Worm (Caenorhabditis elegans): ENCODE data around the gene ins-39.

ins-39 gene

DNA sequence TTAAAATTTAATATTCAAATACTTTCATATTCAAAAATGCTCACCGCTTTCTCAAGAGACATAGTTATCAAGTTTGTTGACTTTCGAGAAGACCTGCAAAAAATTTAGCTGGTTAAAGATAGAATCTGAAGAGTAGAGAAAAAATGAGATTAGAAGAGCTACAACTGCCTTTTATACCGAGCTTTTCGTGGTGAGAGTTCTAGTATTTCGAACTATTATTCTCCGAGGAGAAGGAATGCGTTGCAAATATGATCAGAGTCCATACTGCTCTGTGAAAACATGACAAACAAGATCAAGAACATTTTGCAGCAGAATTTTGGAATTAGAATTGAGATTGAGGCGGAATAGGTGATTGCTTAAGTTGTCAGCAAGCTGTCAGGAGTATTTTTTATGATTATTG lies 16.4 kb upstream of the ins-39 start, which contains the start of gene F56C3.4:
Gene F56C3.4, minus strand, starts transcription at position 101 of the 400 bp plus-strand sequence.
- TF ChIP-seq sptf-1 (tag; optimal IDR thresholded peaks at IDR 0.05), result no peak
- TF ChIP-seq ceh-90 (tag; optimal IDR thresholded peaks at IDR 0.05), result no peak
- no peak for TF ChIP-seq pax-3 (tag; optimal IDR thresholded peaks at IDR 0.05)
- TF ChIP-seq F16B12.6 (tag; optimal IDR thresholded peaks at IDR 0.05), result no peak
- TF ChIP-seq egl-13 (tag; optimal IDR thresholded peaks at IDR 0.05), result no peak
- TF ChIP-seq C16A3.4 (tag; optimal IDR thresholded peaks at IDR 0.05), result no peak
- no peak for TF ChIP-seq nhr-47 (tag; optimal IDR thresholded peaks at IDR 0.05)
- TF ChIP-seq hlh-4 (tag; optimal IDR thresholded peaks at IDR 0.05), result no peak
- TF ChIP-seq unc-62 (GFP tag; optimal IDR thresholded peaks at IDR 0.05), result no peak
- no peak for TF ChIP-seq skn-1 (tag; optimal IDR thresholded peaks at IDR 0.05)
- TF ChIP-seq elt-3 (tag; optimal IDR thresholded peaks at IDR 0.05), result no peak
- TF ChIP-seq pqm-1 (tag; optimal IDR thresholded peaks at IDR 0.05), result no peak
- no peak for TF ChIP-seq zag-1 (tag; optimal IDR thresholded peaks at IDR 0.05)
- TF ChIP-seq mab-9 (GFP tag; IDR thresholded peaks at IDR 0.05), result no peak
- no peak for TF ChIP-seq fkh-4 (tag; optimal IDR thresholded peaks at IDR 0.05; ENCODE audit: borderline replicate concordance)
- TF ChIP-seq ztf-4 (tag; optimal IDR thresholded peaks at IDR 0.05), result no peak
- no peak for TF ChIP-seq unc-86 (tag; optimal IDR thresholded peaks at IDR 0.05)
- no peak for TF ChIP-seq mef-2 (tag; optimal IDR thresholded peaks at IDR 0.05)
- TF ChIP-seq rnt-1 (tag; optimal IDR thresholded peaks at IDR 0.05), result no peak

DNA sequence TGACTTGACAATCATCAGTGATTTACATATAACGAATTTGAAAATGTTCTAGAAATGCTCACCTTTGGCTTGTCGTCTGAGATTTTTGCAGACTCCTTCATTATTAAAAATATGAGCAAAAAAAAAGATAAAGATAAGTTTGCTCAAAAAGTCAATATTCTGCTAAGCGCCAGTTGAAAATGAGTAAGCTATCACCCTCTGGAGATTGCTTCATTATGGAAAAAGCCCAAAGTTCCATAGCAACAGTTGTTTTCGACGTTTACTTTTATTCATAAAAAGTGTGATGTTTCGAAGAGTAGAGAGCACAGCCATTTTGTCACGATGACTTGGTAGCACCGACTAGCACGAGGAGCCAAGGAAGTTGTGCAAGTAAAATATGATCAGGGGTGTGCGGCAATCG lies 14.1 kb upstream of the ins-39 start, which contains the start of gene F56C3.3:
Gene F56C3.3, minus strand, starts transcription at position 101 of the 400 bp plus-strand sequence.
- TF ChIP-seq zag-1 (tag; optimal IDR thresholded peaks at IDR 0.05) (no peak), lin-35 (GFP tag; optimal IDR thresholded peaks at IDR 0.05) (no peak), nhr-28 (tag; optimal IDR thresholded peaks at IDR 0.05) (no peak), dpl-1 (GFP tag; optimal IDR thresholded peaks at IDR 0.05) (no peak), aly-2 (tag; optimal IDR thresholded peaks at IDR 0.05) (no peak), mdl-1 (tag; optimal IDR thresholded peaks at IDR 0.05) (no peak), nhr-47 (tag; optimal IDR thresholded peaks at IDR 0.05) (no peak), C04F5.9 (tag; optimal IDR thresholded peaks at IDR 0.05) (no peak), nhr-84 (tag; optimal IDR thresholded peaks at IDR 0.05) (no peak), efl-1 (optimal IDR thresholded peaks at IDR 0.05) (no peak), efl-1 (GFP tag; optimal IDR thresholded peaks at IDR 0.05 in 1 of 2) (no peak), irx-1 (tag; optimal IDR thresholded peaks at IDR 0.05) (no peak), sptf-1 (tag; optimal IDR thresholded peaks at IDR 0.05) (no peak), swsn-7 (tag; optimal IDR thresholded peaks at IDR 0.05) (no peak), fos-1 (tag; optimal IDR thresholded peaks at IDR 0.05) (no peak), Y116A8C.19 (tag; optimal IDR thresholded peaks at IDR 0.05; ENCODE audit: borderline replicate concordance) (no peak), lin-15B (tag; optimal IDR thresholded peaks at IDR 0.05) (no peak), sox-4 (tag; optimal IDR thresholded peaks at IDR 0.05) (no peak), snpc-4 (tag; optimal IDR thresholded peaks at IDR 0.05) (no peak)

DNA sequence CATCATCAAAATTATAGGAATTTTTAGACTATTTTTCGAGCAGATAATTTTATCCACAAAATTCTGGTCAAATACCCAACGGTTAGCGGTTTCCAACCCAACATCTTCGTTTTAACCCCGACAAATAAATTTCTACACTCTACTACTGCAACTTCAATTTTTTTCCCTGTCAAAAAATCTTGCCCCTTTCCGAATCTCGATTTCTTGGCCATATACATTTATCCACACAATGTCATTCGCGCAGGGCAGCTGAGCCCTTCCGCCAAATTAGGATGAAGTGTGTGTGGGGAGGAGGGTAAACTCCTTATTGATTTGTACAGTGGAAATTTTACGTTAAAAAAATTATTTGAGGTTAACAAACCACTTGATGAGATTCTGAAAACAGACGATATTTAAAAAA lies 597 bp upstream of the ins-39 start:
- TF ChIP-seq unc-98 (GFP tag; IDR thresholded peaks at IDR 0.05), result peak; percentile 71
- peak; percentile 99 for TF ChIP-seq hpl-2 (GFP tag; optimal IDR thresholded peaks at IDR 0.05)
- no peak for TF ChIP-seq ets-5 (GFP tag; IDR thresholded peaks at IDR 0.05)
- peak; percentile 49 for TF ChIP-seq aha-1 (tag; optimal IDR thresholded peaks at IDR 0.05)
- peak; percentile 77 for TF ChIP-seq lin-13 (GFP tag; optimal IDR thresholded peaks at IDR 0.05)
- TF ChIP-seq pag-3 (tag; optimal IDR thresholded peaks at IDR 0.05; ENCODE audit: borderline replicate concordance, insufficient read depth), result no peak
- peak; percentile 97 for TF ChIP-seq rnt-1 (tag; optimal IDR thresholded peaks at IDR 0.05)
- peak; percentile 97 for TF ChIP-seq ceh-8 (GFP tag; optimal IDR thresholded peaks at IDR 0.05)
- peak; percentile 64 to 91 for TF ChIP-seq lin-35 (GFP tag; optimal IDR thresholded peaks at IDR 0.05)
- peak; percentile 65 for TF ChIP-seq mef-2 (tag; optimal IDR thresholded peaks at IDR 0.05)
- TF ChIP-seq nhr-76 (tag; optimal IDR thresholded peaks at IDR 0.05), result peak; percentile 75
- TF ChIP-seq zag-1 (tag; optimal IDR thresholded peaks at IDR 0.05), result peak; percentile 53
- TF ChIP-seq C34B4.2 (tag; optimal IDR thresholded peaks at IDR 0.05), result no peak
- peak; percentile 91 for TF ChIP-seq snpc-4 (tag; optimal IDR thresholded peaks at IDR 0.05)
- TF ChIP-seq lin-15B (tag; optimal IDR thresholded peaks at IDR 0.05), result peak; percentile 15
- peak; percentile 93 for TF ChIP-seq nhr-19 (GFP tag; conservative IDR thresholded peaks at IDR 0.05)
- peak; percentile 95 for TF ChIP-seq nhr-237 (tag; optimal IDR thresholded peaks at IDR 0.05)
- peak; percentile 96 for TF ChIP-seq ztf-4 (tag; optimal IDR thresholded peaks at IDR 0.05)
- TF ChIP-seq ces-1 (GFP tag; optimal IDR thresholded peaks at IDR 0.05), result peak; percentile 86
- TF ChIP-seq lir-3 (tag; optimal IDR thresholded peaks at IDR 0.05; ENCODE audit: poor library complexity), result peak; percentile 86
- peak; percentile 45 for TF ChIP-seq pqm-1 (tag; optimal IDR thresholded peaks at IDR 0.05)
- TF ChIP-seq sup-37 (GFP tag; optimal IDR thresholded peaks at IDR 0.05), result peak; percentile 73
- TF ChIP-seq fos-1 (tag; optimal IDR thresholded peaks at IDR 0.05), result peak; percentile 95
- TF ChIP-seq swsn-7 (tag; optimal IDR thresholded peaks at IDR 0.05), result peak; percentile 94
- peak; percentile 76 for TF ChIP-seq isw-1 (GFP tag; IDR thresholded peaks at IDR 0.05)
- TF ChIP-seq mdl-1 (tag; optimal IDR thresholded peaks at IDR 0.05), result peak in 1 of 2 experiments; percentile 90

Data from whole organism, L1 larva.